Fruit fly (Drosophila melanogaster) ovary, adult (tissue): ENCODE data around the gene Sk1.

Source experiments
- CG17801 ChIP-seq: fragments of 200-800 bp; optimal IDR thresholded peaks from 2 replicates; lab custom pipeline; 2019; ENCODE audit warnings: missing biosample characterization, mild to moderate bottlenecking, missing genetic modification characterization, moderate library complexity; ENCODE audit not compliant: partially characterized antibody

The Sk1 gene

dm6 chrX:11441829-11442634 lies at the start of gene Sk1:
Gene Sk1, plus strand, starts transcription at chrX:11442539.
- no peak for TF ChIP-seq CG17801 (GFP tag; lab: Kevin White, UChicago)

dm6 chrX:11393003-11393620 lies 49.2 kb upstream of the Sk1 start:
- no peak for TF ChIP-seq CG17801 (GFP tag; lab: Kevin White, UChicago)

dm6 chrX:11404247-11404646 lies 38.1 kb upstream of the Sk1 start:
- TF ChIP-seq CG17801 (GFP tag; lab: Kevin White, UChicago), result no peak

- TF ChIP-seq CG17801 (GFP tag; lab: Kevin White, UChicago), result no peak
Observed at dm6 chrX:11409647-11410046, 32.7 kb upstream of the Sk1 start, which contains the start of gene CG15196. Gene CG15196, plus strand, starts transcription at chrX:11409947.

dm6 chrX:11413090-11413489 lies 29.2 kb upstream of the Sk1 start, which contains the start of gene Gr10b:
Gene Gr10b, minus strand, starts transcription at chrX:11413190.
- TF ChIP-seq CG17801 (GFP tag; lab: Kevin White, UChicago), result no peak

dm6 chrX:11417322-11417721 lies 25.0 kb upstream of the Sk1 start, which contains the start of the genes Gr10a and Or10a:
Gene Gr10a, minus strand, starts transcription at chrX:11417422.
Gene Or10a, minus strand, starts transcription at chrX:11417422.
- no peak for TF ChIP-seq CG17801 (GFP tag; lab: Kevin White, UChicago)

- no peak for TF ChIP-seq CG17801 (GFP tag; lab: Kevin White, UChicago)
Observed at dm6 chrX:11419212-11419611, 23.1 kb upstream of the Sk1 start.

dm6 chrX:11419962-11420361 lies 22.4 kb upstream of the Sk1 start:
- TF ChIP-seq CG17801 (GFP tag; lab: Kevin White, UChicago), result no peak

- no peak for TF ChIP-seq CG17801 (GFP tag; lab: Kevin White, UChicago)
Observed at dm6 chrX:11420752-11421396, 21.5 kb upstream of the Sk1 start.

dm6 chrX:11422071-11422470 lies 20.3 kb upstream of the Sk1 start:
- TF ChIP-seq CG17801 (GFP tag; lab: Kevin White, UChicago), result no peak

- no peak for TF ChIP-seq CG17801 (GFP tag; lab: Kevin White, UChicago)
Observed at dm6 chrX:11422532-11422931, 19.8 kb upstream of the Sk1 start, which contains the start of gene Gs2. Gene Gs2, plus strand, starts transcription at chrX:11422832.

- peak; percentile 89 for TF ChIP-seq CG17801 (GFP tag; lab: Kevin White, UChicago)
Observed at dm6 chrX:11423277-11423717, 19.0 kb upstream of the Sk1 start.

- no peak for TF ChIP-seq CG17801 (GFP tag; lab: Kevin White, UChicago)
Observed at dm6 chrX:11424512-11424911, 17.8 kb upstream of the Sk1 start.

- no peak for TF ChIP-seq CG17801 (GFP tag; lab: Kevin White, UChicago)
Observed at dm6 chrX:11425401-11425800, 16.9 kb upstream of the Sk1 start.

- no peak for TF ChIP-seq CG17801 (GFP tag; lab: Kevin White, UChicago)
Observed at dm6 chrX:11425956-11426598, 16.3 kb upstream of the Sk1 start.
